Fruit fly (Drosophila melanogaster): Measurements from ENCODE around the gene RpS14a.
A peak's percentile ranks its signal among the peaks of the same experiment; 100 is the strongest.

- TF ChIP-seq CG33017 (tag; optimal IDR thresholded peaks at IDR 0.05) (no peak), Clk (GFP tag; optimal IDR thresholded peaks at IDR 0.05) (no peak), CG11617 (GFP tag; optimal IDR thresholded peaks at IDR 0.05) (no peak), CG7101 (tag; optimal IDR thresholded peaks at IDR 0.05) (peak; percentile 26), cic (GFP tag; optimal IDR thresholded peaks at IDR 0.05) (no peak), CG7045 (GFP tag; optimal IDR thresholded peaks at IDR 0.05) (no peak), toe (GFP tag; optimal IDR thresholded peaks at IDR 0.05) (no peak), CG12768 (GFP tag; optimal IDR thresholded peaks at IDR 0.05) (no peak), Hr96 (GFP tag; optimal IDR thresholded peaks at IDR 0.05) (no peak), CG14711 (tag; optimal IDR thresholded peaks at IDR 0.05) (peak; percentile 35), pad (GFP tag; optimal IDR thresholded peaks at IDR 0.05) (no peak), cnc (optimal IDR thresholded peaks at IDR 0.05) (no peak)
Observed at dm6 chrX:7931028-7931549, 2.5 kb upstream of the RpS14a start, which contains the start of gene mahe.
